Fruit fly (Drosophila melanogaster): Measurements from ENCODE around the gene CG12702.

DNA sequence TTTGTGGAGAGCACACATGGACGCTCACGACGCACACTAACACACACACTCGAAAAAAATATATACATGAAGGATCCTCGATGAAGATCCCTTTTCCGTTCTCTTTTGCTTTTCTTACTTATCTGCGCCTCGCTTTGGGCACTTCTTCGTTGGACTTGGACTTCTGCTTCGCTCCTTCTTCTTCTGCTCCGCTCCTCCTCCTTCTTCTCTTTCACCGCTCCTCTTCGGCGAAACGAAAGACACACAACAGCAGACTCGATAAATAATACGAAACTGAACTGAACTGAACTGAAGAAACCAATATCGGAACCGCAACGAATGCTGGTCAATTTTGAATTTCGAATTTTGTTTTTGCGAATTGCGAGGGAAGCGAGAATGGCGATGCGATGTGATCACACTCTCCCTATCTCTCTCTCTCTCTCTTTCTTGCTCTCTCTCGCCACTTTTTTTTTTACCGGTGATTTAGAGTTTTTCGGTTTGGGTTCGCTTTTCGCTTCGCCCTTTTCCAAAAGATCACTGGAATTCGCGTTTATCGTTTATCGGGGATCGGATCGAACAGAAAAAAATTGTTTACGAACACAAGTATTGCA lies 18.2 kb upstream of the CG12702 start:
- no peak for TF ChIP-seq h (optimal IDR thresholded peaks at IDR 0.05)
- TF ChIP-seq insv (optimal IDR thresholded peaks at IDR 0.05), result no peak
- no peak for TF ChIP-seq psq (optimal IDR thresholded peaks at IDR 0.05)
- no peak for TF ChIP-seq Myc (optimal IDR thresholded peaks at IDR 0.05)
- TF ChIP-seq ttk (optimal IDR thresholded peaks at IDR 0.05), result no peak

Measured in Kc167 (cell line).